Fruit fly (Drosophila melanogaster) whole organism, embryonic: ENCODE measurements around the gene CG31230.

Source experiments
- Adf1 ChIP-seq: fragments of 200-800 bp; sonication (Bioruptor generic); IDR thresholded peaks from 2 replicates; pipeline ENCODE4 v1.3.6; 2022; ENCODE audit warnings: missing biosample characterization, missing genetic modification characterization
- Asciz ChIP-seq: fragments of 200-800 bp; sonication (Bioruptor generic); optimal IDR thresholded peaks from 2 replicates; lab custom pipeline; 2017; ENCODE audit warnings: missing biosample characterization, mild to moderate bottlenecking, missing genetic modification characterization, missing genetic modification reagents
- BtbVII ChIP-seq: fragments of 200-800 bp; sonication (Bioruptor generic); optimal IDR thresholded peaks from 3 replicates; lab custom pipeline; 2017; ENCODE audit warnings: missing biosample characterization, mild to moderate bottlenecking, missing genetic modification characterization
- CG11398 ChIP-seq: fragments of 200-800 bp; sonication (Bioruptor generic); optimal IDR thresholded peaks from 2 replicates; lab custom pipeline; 2016; ENCODE audit warnings: missing biosample characterization, missing genetic modification characterization
- CG11560 ChIP-seq: fragments of 200-800 bp; sonication (Bioruptor generic); IDR thresholded peaks from 3 replicates; pipeline ENCODE4 v1.3.6; 2022; ENCODE audit warnings: missing biosample characterization, missing genetic modification characterization
- CG11723 ChIP-seq: fragments of 200-800 bp; sonication (Bioruptor generic); optimal IDR thresholded peaks from 2 replicates; lab custom pipeline; 2017; ENCODE audit warnings: missing biosample characterization, mild to moderate bottlenecking, missing genetic modification characterization
- CG1603 ChIP-seq: fragments of 200-800 bp; sonication (Bioruptor generic); optimal IDR thresholded peaks from 2 replicates; lab custom pipeline; 2019; ENCODE audit warnings: missing biosample characterization, mild to moderate bottlenecking, missing genetic modification characterization, moderate library complexity
- CG16863 ChIP-seq: fragments of 200-800 bp; sonication (Bioruptor generic); optimal IDR thresholded peaks from 3 replicates; lab custom pipeline; 2016; ENCODE audit warnings: missing biosample characterization, missing genetic modification characterization
- CG17359 ChIP-seq: fragments of 200-800 bp; sonication (Bioruptor generic); optimal IDR thresholded peaks from 3 replicates; lab custom pipeline; 2018; ENCODE audit warnings: missing biosample characterization, mild to moderate bottlenecking, missing genetic modification characterization, moderate library complexity
- CG17361 ChIP-seq: fragments of 200-800 bp; sonication (Bioruptor generic); IDR thresholded peaks from 3 replicates; pipeline ENCODE4 v1.3.6; 2022; ENCODE audit warnings: missing biosample characterization, missing genetic modification characterization
- CG1832 ChIP-seq: fragments of 200-800 bp; sonication (Bioruptor generic); optimal IDR thresholded peaks from 2 replicates; lab custom pipeline; 2017; ENCODE audit warnings: missing biosample characterization, mild to moderate bottlenecking, missing genetic modification characterization, inconsistent platforms
- CG2199 ChIP-seq: fragments of 200-800 bp; sonication (Bioruptor generic); IDR thresholded peaks from 3 replicates; pipeline ENCODE4 v1.3.6; 2022; ENCODE audit warnings: missing biosample characterization, missing genetic modification characterization
- CG2678 ChIP-seq: fragments of 200-800 bp; sonication (Bioruptor generic); optimal IDR thresholded peaks from 3 replicates; lab custom pipeline; 2019; ENCODE audit warnings: missing biosample characterization, mild to moderate bottlenecking, missing genetic modification characterization, moderate library complexity
- CG2712 ChIP-seq: fragments of 200-800 bp; optimal IDR thresholded peaks from 3 replicates; lab custom pipeline; 2019; ENCODE audit warnings: missing biosample characterization, mild to moderate bottlenecking, missing genetic modification characterization, moderate library complexity
- CG2889 ChIP-seq: fragments of 200-800 bp; sonication (Bioruptor generic); IDR thresholded peaks from 3 replicates; pipeline ENCODE4 v1.3.6; 2022; ENCODE audit warnings: missing biosample characterization, missing genetic modification characterization
- CG30403 ChIP-seq: fragments of 200-800 bp; sonication (Bioruptor generic); optimal IDR thresholded peaks from 3 replicates; lab custom pipeline; 2016; ENCODE audit warnings: missing biosample characterization, missing genetic modification characterization
- CG31388 ChIP-seq: fragments of 200-800 bp; sonication (Bioruptor generic); optimal IDR thresholded peaks from 2 replicates; lab custom pipeline; 2016; ENCODE audit warnings: missing biosample characterization, missing genetic modification characterization
- CG34224 ChIP-seq: fragments of 200-800 bp; sonication (Bioruptor generic); IDR thresholded peaks from 3 replicates; pipeline ENCODE4 v1.3.6; 2022; ENCODE audit warnings: missing biosample characterization, missing genetic modification characterization; ENCODE audit not compliant: partially characterized antibody
- CG4424 ChIP-seq: fragments of 200-800 bp; sonication (Bioruptor generic); optimal IDR thresholded peaks from 3 replicates; lab custom pipeline; 2016; ENCODE audit warnings: missing biosample characterization, missing genetic modification characterization
- CG6791 ChIP-seq: fragments of 200-800 bp; sonication (Bioruptor generic); IDR thresholded peaks from 3 replicates; pipeline ENCODE4 v1.3.6; 2022; ENCODE audit warnings: missing biosample characterization, missing genetic modification characterization; ENCODE audit not compliant: partially characterized antibody
- CG6813 ChIP-seq: fragments of 200-800 bp; sonication (Bioruptor generic); optimal IDR thresholded peaks from 2 replicates; lab custom pipeline; 2017; ENCODE audit warnings: missing biosample characterization, missing genetic modification characterization, mild to moderate bottlenecking, moderate library complexity, missing genetic modification reagents
- CG7372 ChIP-seq: fragments of 200-800 bp; sonication (Bioruptor generic); IDR thresholded peaks from 2 replicates; pipeline ENCODE4 v1.3.6; 2022; ENCODE audit warnings: missing biosample characterization, missing genetic modification characterization
- CG7839 ChIP-seq: fragments of 200-800 bp; sonication (Bioruptor generic); optimal IDR thresholded peaks from 3 replicates; lab custom pipeline; 2018; ENCODE audit warnings: missing biosample characterization, mild to moderate bottlenecking, missing genetic modification characterization, moderate library complexity
- CG9797 ChIP-seq: fragments of 200-800 bp; sonication (Bioruptor generic); optimal IDR thresholded peaks from 3 replicates; lab custom pipeline; 2018; ENCODE audit warnings: missing biosample characterization, mild to moderate bottlenecking, missing genetic modification characterization
- CHES-1-like ChIP-seq: fragments of 200-800 bp; sonication (Bioruptor generic); optimal IDR thresholded peaks from 2 replicates; lab custom pipeline; 2016; ENCODE audit warnings: missing biosample characterization, missing genetic modification characterization
- CoRest ChIP-seq: fragments of 200-800 bp; sonication (Bioruptor generic); optimal IDR thresholded peaks from 3 replicates; lab custom pipeline; 2018; ENCODE audit warnings: missing biosample characterization, mild to moderate bottlenecking, missing genetic modification characterization, moderate library complexity
- Dbx ChIP-seq: fragments of 200-800 bp; sonication (Bioruptor generic); IDR thresholded peaks from 3 replicates; pipeline ENCODE4 v1.3.6; 2022; ENCODE audit warnings: missing biosample characterization, missing genetic modification characterization
- Dek ChIP-seq: fragments of 200-800 bp; sonication (Bioruptor generic); optimal IDR thresholded peaks from 3 replicates; lab custom pipeline; 2019; ENCODE audit warnings: missing biosample characterization, mild to moderate bottlenecking, missing genetic modification characterization, moderate library complexity
- Hr39 ChIP-seq: fragments of >200 bp; optimal IDR thresholded peaks from 2 replicates; lab custom pipeline; 2017
- Myb ChIP-seq: fragments of 200-800 bp; sonication (Bioruptor generic); optimal IDR thresholded peaks from 2 replicates; lab custom pipeline; 2016; ENCODE audit warnings: missing biosample characterization, missing genetic modification characterization
- Neu2 ChIP-seq: fragments of 200-800 bp; sonication (Bioruptor generic); optimal IDR thresholded peaks from 3 replicates; lab custom pipeline; 2016; ENCODE audit warnings: missing biosample characterization, missing genetic modification characterization, borderline replicate concordance
- NfI ChIP-seq: fragments of 200-800 bp; sonication (Bioruptor generic); optimal IDR thresholded peaks from 3 replicates; lab custom pipeline; 2018; ENCODE audit warnings: missing biosample characterization, mild to moderate bottlenecking, missing genetic modification characterization, moderate library complexity
- Opbp ChIP-seq: fragments of 200-800 bp; sonication (Bioruptor generic); IDR thresholded peaks from 3 replicates; pipeline ENCODE4 v1.3.6; 2022; ENCODE audit warnings: missing biosample characterization, missing genetic modification characterization; ENCODE audit not compliant: partially characterized antibody
- Ravus ChIP-seq: fragments of 200-800 bp; sonication (Bioruptor generic); IDR thresholded peaks from 2 replicates; pipeline ENCODE4 v1.3.6; 2022; ENCODE audit warnings: missing biosample characterization, missing genetic modification characterization
- Vsx1 ChIP-seq: fragments of 200-800 bp; sonication (Bioruptor generic); optimal IDR thresholded peaks from 2 replicates; lab custom pipeline; 2017; ENCODE audit warnings: missing biosample characterization, mild to moderate bottlenecking, missing genetic modification characterization, missing genetic modification reagents
- bcd ChIP-seq: fragments of 200-800 bp; sonication (Bioruptor generic); optimal IDR thresholded peaks from 2 replicates; lab custom pipeline; 2017; ENCODE audit warnings: missing biosample characterization, mild to moderate bottlenecking, missing genetic modification characterization
- cas ChIP-seq: fragments of 200-800 bp; sonication (Bioruptor generic); IDR thresholded peaks from 2 replicates; pipeline ENCODE4 v1.3.6; 2022; ENCODE audit warnings: missing biosample characterization, missing genetic modification characterization
- cato ChIP-seq: fragments of 200-800 bp; sonication (Bioruptor generic); optimal IDR thresholded peaks from 2 replicates; lab custom pipeline; 2016; ENCODE audit warnings: missing biosample characterization, missing genetic modification characterization, borderline replicate concordance
- corto ChIP-seq: fragments of 200-800 bp; sonication (Bioruptor generic); optimal IDR thresholded peaks from 2 replicates; lab custom pipeline; 2016; ENCODE audit warnings: missing biosample characterization, mild to moderate bottlenecking, missing genetic modification characterization, moderate library complexity
- dan ChIP-seq: fragments of 200-800 bp; sonication (Bioruptor generic); IDR thresholded peaks from 2 replicates; pipeline ENCODE4 v1.3.6; 2022; ENCODE audit warnings: missing biosample characterization, missing genetic modification characterization
- nmo ChIP-seq: fragments of 200-800 bp; sonication (Bioruptor generic); optimal IDR thresholded peaks from 2 replicates; lab custom pipeline; 2018; ENCODE audit warnings: missing biosample characterization, mild to moderate bottlenecking, missing genetic modification characterization, moderate library complexity
- oc ChIP-seq: fragments of 200-800 bp; sonication (Bioruptor generic); optimal IDR thresholded peaks from 2 replicates; lab custom pipeline; 2018; ENCODE audit warnings: missing biosample characterization, mild to moderate bottlenecking, missing genetic modification characterization, moderate library complexity
- onecut ChIP-seq: fragments of 200-800 bp; sonication (Bioruptor generic); IDR thresholded peaks from 2 replicates; pipeline ENCODE4 v1.3.6; 2022; ENCODE audit warnings: missing biosample characterization, missing genetic modification characterization
- pita ChIP-seq: fragments of 200-800 bp; sonication (Bioruptor generic); optimal IDR thresholded peaks from 2 replicates; lab custom pipeline; 2017; ENCODE audit warnings: missing biosample characterization, mild to moderate bottlenecking, missing genetic modification characterization
- run ChIP-seq: fragments of 200-800 bp; sonication (Bioruptor generic); optimal IDR thresholded peaks from 3 replicates; lab custom pipeline; 2018; ENCODE audit warnings: missing biosample characterization, mild to moderate bottlenecking, missing genetic modification characterization
- scrt ChIP-seq: fragments of 200-800 bp; sonication (Bioruptor generic); optimal IDR thresholded peaks from 2 replicates; lab custom pipeline; 2018; ENCODE audit warnings: missing biosample characterization, mild to moderate bottlenecking, missing genetic modification characterization, moderate library complexity
- shn ChIP-seq: fragments of 200-800 bp; sonication (Bioruptor generic); optimal IDR thresholded peaks from 3 replicates; lab custom pipeline; 2016; ENCODE audit warnings: missing biosample characterization, missing genetic modification characterization
- sim ChIP-seq: fragments of 200-800 bp; sonication (Bioruptor generic); IDR thresholded peaks from 2 replicates; pipeline ENCODE4 v1.3.6; 2022; ENCODE audit warnings: missing biosample characterization, missing genetic modification characterization
- twi ChIP-seq: fragments of 200-800 bp; optimal IDR thresholded peaks from 2 replicates; lab custom pipeline; 2019; ENCODE audit warnings: missing biosample characterization, mild to moderate bottlenecking, missing genetic modification characterization, moderate library complexity
- zen2 ChIP-seq: fragments of 200-800 bp; sonication (Bioruptor generic); IDR thresholded peaks from 3 replicates; pipeline ENCODE4 v1.3.6; 2022; ENCODE audit warnings: missing biosample characterization, missing genetic modification characterization; ENCODE audit not compliant: partially characterized antibody

CG31230 gene

DNA sequence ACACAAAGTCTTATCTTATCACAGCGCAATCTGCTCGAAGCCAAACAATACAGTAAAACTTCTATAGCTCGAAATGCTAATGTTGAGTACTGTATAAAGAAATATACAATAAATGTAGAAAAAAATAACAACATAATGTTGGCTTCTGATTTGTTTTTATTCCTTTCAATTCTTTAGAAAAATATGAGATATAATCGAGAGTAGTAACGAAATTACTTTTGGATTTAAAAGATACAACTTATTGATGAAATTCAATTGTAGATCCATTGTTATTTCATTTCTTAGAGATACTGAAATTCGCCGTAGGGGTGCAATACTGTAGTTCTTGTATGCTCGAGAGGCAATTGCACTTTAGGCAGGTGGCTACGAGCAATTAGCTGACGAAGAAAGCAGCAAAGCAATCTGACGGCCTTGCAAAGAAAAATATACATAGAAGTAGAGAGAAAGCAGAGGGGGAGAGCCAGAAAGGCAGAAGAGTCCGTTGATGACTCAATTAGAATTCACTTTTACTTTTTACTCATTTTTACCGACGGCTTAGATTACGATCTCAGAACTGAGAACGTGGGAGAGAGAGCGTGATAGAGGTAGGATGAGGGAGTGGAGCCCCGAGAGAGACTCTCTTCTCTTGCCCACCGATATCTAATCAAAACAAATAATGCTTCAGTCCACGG, 903 bp upstream of the CG31230 start (continued):
- no peak for TF ChIP-seq CG1832 (GFP tag; lab: Kevin White, UChicago)
- TF ChIP-seq CG2889 (GFP tag; lab: Robert Waterston, UW) = no peak
- TF ChIP-seq Hr39 (lab: Kevin White, UChicago) = no peak
- TF ChIP-seq onecut (GFP tag; lab: Robert Waterston, UW) = no peak; the same call in 1 of the 2 replicates
- TF ChIP-seq Opbp (GFP tag; lab: Robert Waterston, UW) = no peak
- peak; percentile 5 for TF ChIP-seq twi (tag; lab: Kevin White, UChicago)
- no peak for TF ChIP-seq Ravus (GFP tag; lab: Robert Waterston, UW)
- no peak for TF ChIP-seq shn
- no peak for TF ChIP-seq CG34224
- TF ChIP-seq NfI (GFP tag; lab: Kevin White, UChicago) = peak; percentile 14
- TF ChIP-seq CG7839 (tag; lab: Kevin White, UChicago) = peak; percentile 91
- TF ChIP-seq cato (GFP tag; lab: Kevin White, UChicago) = no peak
- TF ChIP-seq CG11723 (GFP tag; lab: Kevin White, UChicago) = no peak
- TF ChIP-seq dan (GFP tag; lab: Robert Waterston, UW) = no peak
- TF ChIP-seq CG1603 (tag; lab: Kevin White, UChicago) = peak; percentile 39
- TF ChIP-seq CHES-1-like (GFP tag; lab: Kevin White, UChicago) = no peak
- TF ChIP-seq pita (GFP tag; lab: Kevin White, UChicago) = no peak
- no peak for TF ChIP-seq CG9797
- TF ChIP-seq CG17359 (tag; lab: Kevin White, UChicago) = peak; percentile 49
- no peak for TF ChIP-seq scrt (GFP tag; lab: Kevin White, UChicago)
- no peak for TF ChIP-seq Asciz (GFP tag; lab: Kevin White, UChicago)
- peak; percentile 2 for TF ChIP-seq bcd (GFP tag; lab: Kevin White, UChicago)
- peak; percentile 33 for TF ChIP-seq run (tag; lab: Kevin White, UChicago)
- TF ChIP-seq CG7372 (GFP tag; lab: Robert Waterston, UW) = 0 out of 2 replicates have a peak, but pooled peaks have one; percentile 32
- TF ChIP-seq Neu2 (GFP tag; lab: Kevin White, UChicago) = no peak
- no peak for TF ChIP-seq Dbx
- TF ChIP-seq CG16863 = no peak
- TF ChIP-seq CG17361 (GFP tag; lab: Robert Waterston, UW) = peak; percentile 60; the same call in 2 of the 3 replicates
- no peak for TF ChIP-seq zen2
- peak; percentile 38 for TF ChIP-seq CG4424 (GFP tag; lab: Kevin White, UChicago)
- TF ChIP-seq Myb (GFP tag; lab: Kevin White, UChicago) = no peak
- peak; percentile 3 for TF ChIP-seq oc (tag; lab: Kevin White, UChicago)
- no peak for TF ChIP-seq CG11398 (GFP tag; lab: Kevin White, UChicago)
- TF ChIP-seq corto (GFP tag; lab: Kevin White, UChicago) = peak; percentile 44
- TF ChIP-seq CG11560 (tag; lab: Robert Waterston, UW) = no peak
- TF ChIP-seq CoRest (tag; lab: Kevin White, UChicago) = peak; percentile 67
- TF ChIP-seq CG6791 = no peak
- TF ChIP-seq Vsx1 = peak; percentile 63
- no peak for TF ChIP-seq sim
- no peak for TF ChIP-seq CG2199 (GFP tag; lab: Robert Waterston, UW)
- TF ChIP-seq nmo (GFP tag; lab: Kevin White, UChicago) = peak; percentile 90
- TF ChIP-seq BtbVII (GFP tag; lab: Kevin White, UChicago) = no peak
- peak; percentile 66 for TF ChIP-seq CG2712 (tag; lab: Kevin White, UChicago)
- peak; percentile 75 for TF ChIP-seq CG30403 (GFP tag; lab: Kevin White, UChicago)
- no peak for TF ChIP-seq CG31388 (GFP tag; lab: Kevin White, UChicago)
- TF ChIP-seq Adf1 (GFP tag; lab: Robert Waterston, UW) = no peak
- no peak for TF ChIP-seq cas (GFP tag; lab: Robert Waterston, UW)
- peak; percentile 24 for TF ChIP-seq CG6813 (GFP tag; lab: Kevin White, UChicago)
- TF ChIP-seq Dek (tag; lab: Kevin White, UChicago) = peak; percentile 61
- TF ChIP-seq CG2678 (tag; lab: Kevin White, UChicago) = peak; percentile 91
